Fruit fly (Drosophila melanogaster): ENCODE measurements around the gene CG7560.

- TF ChIP-seq insv (optimal IDR thresholded peaks at IDR 0.05) (no peak), psq (optimal IDR thresholded peaks at IDR 0.05) (no peak), h (optimal IDR thresholded peaks at IDR 0.05) (no peak)
These were observed 18.6 kb downstream of the CG7560 start for dm6 chr3L:11443474-11444080.
